Fruit fly (Drosophila melanogaster) whole organism, pupa: Measurements from ENCODE around the gene Pdp1.

ENCODE experiments used
- CG10348 ChIP-seq: fragments of 200-800 bp; sonication (Bioruptor generic); IDR thresholded peaks from 2 replicates; pipeline ENCODE4 v1.3.6; 2022; ENCODE audit warnings: missing biosample characterization, missing genetic modification characterization
- CG12605 ChIP-seq: fragments of 200-800 bp; sonication (Bioruptor generic); IDR thresholded peaks from 2 replicates; pipeline ENCODE4 v1.3.6; 2022; ENCODE audit warnings: missing biosample characterization, missing genetic modification characterization
- CG13204 ChIP-seq: fragments of 200-800 bp; sonication (Bioruptor generic); optimal IDR thresholded peaks from 2 replicates; lab custom pipeline; 2018; ENCODE audit warnings: missing biosample characterization, mild to moderate bottlenecking, missing genetic modification characterization, moderate library complexity
- CG14655 ChIP-seq: fragments of 200-800 bp; sonication (Bioruptor generic); optimal IDR thresholded peaks from 3 replicates; lab custom pipeline; 2017; ENCODE audit warnings: mild to moderate bottlenecking, missing biosample characterization, missing genetic modification reagents, missing genetic modification characterization
- CG15710 ChIP-seq: fragments of 200-800 bp; sonication (Bioruptor generic); optimal IDR thresholded peaks from 2 replicates; lab custom pipeline; 2018; ENCODE audit warnings: missing biosample characterization, mild to moderate bottlenecking, missing genetic modification characterization, moderate library complexity
- CG17806 ChIP-seq: fragments of 200-800 bp; sonication (Bioruptor generic); optimal IDR thresholded peaks from 2 replicates; lab custom pipeline; 2018; ENCODE audit warnings: missing biosample characterization, mild to moderate bottlenecking, missing genetic modification characterization, moderate library complexity
- CG32121 ChIP-seq: fragments of 200-800 bp; sonication (Bioruptor generic); IDR thresholded peaks from 2 replicates; pipeline ENCODE4 v1.3.6; 2022; ENCODE audit warnings: missing biosample characterization, missing genetic modification characterization
- CG34367 ChIP-seq: fragments of 200-800 bp; sonication (Bioruptor generic); optimal IDR thresholded peaks from 2 replicates; lab custom pipeline; 2018; ENCODE audit warnings: missing biosample characterization, mild to moderate bottlenecking, missing genetic modification characterization
- CG4496 ChIP-seq: fragments of 200-800 bp; sonication (Bioruptor generic); IDR thresholded peaks from 3 replicates; pipeline ENCODE4 v1.3.6; 2022; ENCODE audit warnings: missing biosample characterization, missing genetic modification characterization
- CG8159 ChIP-seq: fragments of 200-800 bp; sonication (Bioruptor generic); optimal IDR thresholded peaks from 3 replicates; lab custom pipeline; 2018; ENCODE audit warnings: missing biosample characterization, mild to moderate bottlenecking, missing genetic modification characterization, moderate library complexity
- CG8301 ChIP-seq: fragments of 200-800 bp; sonication (Bioruptor generic); optimal IDR thresholded peaks from 2 replicates; lab custom pipeline; 2018; ENCODE audit warnings: missing biosample characterization, mild to moderate bottlenecking, missing genetic modification characterization
- CG9948 ChIP-seq: fragments of 200-800 bp; sonication (Bioruptor generic); optimal IDR thresholded peaks from 2 replicates; lab custom pipeline; 2018; ENCODE audit warnings: missing biosample characterization, mild to moderate bottlenecking, missing genetic modification characterization, moderate library complexity
- D1 ChIP-seq: fragments of 200-800 bp; sonication (Bioruptor generic); optimal IDR thresholded peaks from 2 replicates; lab custom pipeline; 2018; ENCODE audit warnings: missing biosample characterization, mild to moderate bottlenecking, missing genetic modification characterization, moderate library complexity
- EcR ChIP-seq: fragments of 200-800 bp; sonication (Bioruptor generic); optimal IDR thresholded peaks from 3 replicates; lab custom pipeline; 2019; ENCODE audit warnings: missing biosample characterization, missing genetic modification characterization, mild to moderate bottlenecking, moderate library complexity, missing genetic modification reagents
- Ets98B ChIP-seq: fragments of 200-800 bp; sonication (Bioruptor generic); IDR thresholded peaks from 2 replicates; pipeline ENCODE4 v1.3.6; 2022; ENCODE audit warnings: missing biosample characterization, missing genetic modification characterization
- Pif1A ChIP-seq: fragments of 200-800 bp; sonication (Bioruptor generic); optimal IDR thresholded peaks from 3 replicates; lab custom pipeline; 2016; ENCODE audit warnings: missing biosample characterization, missing genetic modification characterization
- Pif1B ChIP-seq: fragments of 200-800 bp; sonication (Bioruptor generic); optimal IDR thresholded peaks from 3 replicates; lab custom pipeline; 2016; ENCODE audit warnings: missing biosample characterization, missing genetic modification characterization
- Snoo ChIP-seq: fragments of 200-800 bp; sonication (Bioruptor generic); optimal IDR thresholded peaks from 3 replicates; lab custom pipeline; 2017; ENCODE audit warnings: missing biosample characterization, mild to moderate bottlenecking, missing genetic modification characterization, inconsistent platforms
- fd96Ca ChIP-seq: fragments of 200-800 bp; sonication (Bioruptor generic); IDR thresholded peaks from 3 replicates; pipeline ENCODE4 v1.3.6; 2022; ENCODE audit warnings: missing biosample characterization, missing genetic modification characterization
- gl ChIP-seq: fragments of 200-800 bp; sonication (Bioruptor generic); optimal IDR thresholded peaks from 2 replicates; lab custom pipeline; 2018; ENCODE audit warnings: missing biosample characterization, mild to moderate bottlenecking, missing genetic modification characterization
- rn ChIP-seq: fragments of 200-800 bp; sonication (Bioruptor generic); IDR thresholded peaks from 2 replicates; pipeline ENCODE4 v1.3.6; 2022; ENCODE audit warnings: missing biosample characterization, missing genetic modification characterization

Pdp1 gene

DNA sequence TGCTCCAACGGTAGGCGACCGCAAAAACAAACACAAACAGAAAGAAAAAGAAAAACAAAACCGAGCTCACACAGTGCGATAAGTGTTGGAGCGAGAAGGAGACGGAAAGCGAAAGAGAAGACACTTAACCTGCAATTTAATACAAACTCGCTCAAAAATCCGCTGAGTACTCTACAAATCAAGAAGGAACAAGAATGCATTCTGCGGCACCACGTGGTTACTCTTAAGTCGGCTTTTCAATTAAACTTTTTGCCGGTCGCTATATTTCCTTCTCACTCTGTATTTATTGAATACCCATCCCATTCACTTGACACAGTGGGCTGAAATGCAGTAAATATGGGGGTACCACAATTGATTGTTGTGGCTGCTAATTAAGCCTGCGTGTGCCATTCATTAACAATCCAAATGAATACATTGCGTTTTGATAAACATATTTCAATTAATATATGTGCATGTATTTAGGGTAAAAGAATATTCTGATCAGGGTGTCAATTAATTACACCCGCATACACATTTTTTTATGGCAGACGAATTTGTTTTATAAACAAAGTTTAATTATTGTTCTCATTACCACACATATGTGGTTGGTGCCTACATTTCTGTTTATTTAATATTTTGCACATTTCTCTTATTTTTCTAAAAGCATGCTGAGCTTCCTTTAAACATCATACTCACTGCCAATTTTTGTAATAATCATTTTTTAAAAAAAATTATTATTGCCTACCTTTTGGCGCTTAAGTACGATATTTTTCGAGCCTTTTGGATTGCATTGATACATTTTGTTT, 4.7 kb downstream of the Pdp1 start:
- TF ChIP-seq Snoo = no peak
- no peak for TF ChIP-seq CG9948 (tag; lab: Kevin White, UChicago)
- TF ChIP-seq CG10348 = no peak
- peak; percentile 28; the same call in 1 of the 2 replicates for TF ChIP-seq Ets98B (GFP tag; lab: Robert Waterston, UW)
- no peak for TF ChIP-seq CG4496 (GFP tag; lab: Robert Waterston, UW)
- TF ChIP-seq CG32121 (GFP tag; lab: Robert Waterston, UW) = 0 out of 2 replicates have a peak, but pooled peaks have one; percentile 7
- TF ChIP-seq CG8301 (tag; lab: Kevin White, UChicago) = no peak
- TF ChIP-seq fd96Ca (GFP tag; lab: Robert Waterston, UW) = peak; percentile 49; the same call in 1 of the 3 replicates
- TF ChIP-seq rn (GFP tag; lab: Robert Waterston, UW) = no peak
- peak; percentile 59 for TF ChIP-seq EcR (GFP tag; lab: Kevin White, UChicago)
- no peak for TF ChIP-seq CG13204 (GFP tag; lab: Kevin White, UChicago)
- TF ChIP-seq CG8159 = peak; percentile 32
- TF ChIP-seq Pif1B = no peak
- TF ChIP-seq CG34367 (tag; lab: Kevin White, UChicago) = no peak
- peak; percentile 21 for TF ChIP-seq gl
- TF ChIP-seq CG14655 = peak; percentile 16
- TF ChIP-seq CG17806 = peak; percentile 13
- no peak for TF ChIP-seq CG12605 (GFP tag; lab: Robert Waterston, UW)
- peak; percentile 19 for TF ChIP-seq Pif1A (GFP tag; lab: Kevin White, UChicago)
- TF ChIP-seq CG15710 = no peak
- TF ChIP-seq D1 (tag; lab: Kevin White, UChicago) = no peak

DNA sequence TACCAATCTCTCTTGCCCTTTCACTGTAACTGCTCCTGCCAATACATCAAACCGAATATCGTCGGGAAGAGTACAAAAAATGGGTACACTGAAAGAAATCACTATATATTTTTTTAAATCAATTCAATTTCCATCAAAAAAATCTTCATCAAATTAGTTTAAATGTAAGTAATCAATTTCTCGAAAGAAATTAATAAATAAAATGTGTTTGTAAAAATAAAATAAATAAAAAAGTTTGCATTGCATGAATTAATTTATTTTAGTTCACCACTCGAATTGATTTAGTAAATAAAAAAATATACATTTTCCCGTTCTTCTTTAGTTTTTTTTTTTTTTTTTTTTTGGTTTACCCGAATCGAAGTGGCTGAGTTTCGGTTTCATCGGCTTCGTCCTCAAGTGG, 5.4 kb downstream of the Pdp1 start:
- TF ChIP-seq CG14655 (no peak), fd96Ca (GFP tag; lab: Robert Waterston, UW) (no peak), CG34367 (tag; lab: Kevin White, UChicago) (no peak), CG12605 (GFP tag; lab: Robert Waterston, UW) (no peak), EcR (GFP tag; lab: Kevin White, UChicago) (no peak), CG4496 (GFP tag; lab: Robert Waterston, UW) (no peak), CG32121 (GFP tag; lab: Robert Waterston, UW) (no peak), CG9948 (tag; lab: Kevin White, UChicago) (peak; percentile 53), CG17806 (no peak), D1 (tag; lab: Kevin White, UChicago) (peak; percentile 9), CG8159 (peak; percentile 64), gl (no peak), CG8301 (tag; lab: Kevin White, UChicago) (no peak), Ets98B (GFP tag; lab: Robert Waterston, UW) (no peak)

DNA sequence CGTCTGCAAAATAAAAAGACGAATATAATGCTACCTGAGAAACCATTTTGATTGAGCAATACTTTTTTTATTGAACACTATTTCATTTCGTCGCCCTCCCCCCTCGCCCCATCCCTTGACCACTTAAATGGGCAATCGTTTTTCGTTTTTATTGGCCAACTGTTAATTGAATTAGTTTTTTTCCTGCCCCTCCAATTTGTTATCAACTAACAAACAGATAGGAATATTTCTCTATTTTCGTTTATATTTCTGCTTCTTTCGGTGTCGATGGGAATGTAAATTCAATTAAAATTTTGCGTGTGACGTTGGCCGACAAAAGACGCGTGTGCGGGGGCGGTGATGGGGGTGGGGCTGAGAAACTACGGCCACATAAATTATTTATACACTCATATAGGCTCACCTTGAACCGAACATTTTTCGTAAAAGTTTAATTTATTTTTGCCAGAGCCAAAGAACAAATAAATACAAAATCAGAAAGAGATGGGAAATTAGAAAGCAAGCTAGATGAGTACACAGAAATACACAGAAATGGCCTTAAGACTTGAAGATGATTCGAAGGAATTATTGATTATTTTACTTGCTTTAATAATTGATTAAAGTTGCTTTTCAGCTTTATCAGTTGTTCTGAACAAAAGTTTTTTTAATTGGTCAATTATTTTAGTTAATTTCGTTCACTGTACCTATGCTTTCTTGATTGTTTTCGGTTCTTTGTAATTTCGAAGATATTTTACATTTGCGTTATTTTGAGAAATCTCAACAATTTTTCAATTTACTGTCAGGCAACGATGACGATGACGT, 6.3 kb downstream of the Pdp1 start:
- TF ChIP-seq CG32121 (GFP tag; lab: Robert Waterston, UW) = no peak
- no peak for TF ChIP-seq CG15710
- no peak for TF ChIP-seq CG14655
- no peak for TF ChIP-seq Pif1B
- no peak for TF ChIP-seq Snoo
- no peak for TF ChIP-seq CG8159
- no peak for TF ChIP-seq CG13204 (GFP tag; lab: Kevin White, UChicago)
- no peak for TF ChIP-seq CG4496 (GFP tag; lab: Robert Waterston, UW)
- TF ChIP-seq D1 (tag; lab: Kevin White, UChicago) = no peak
- no peak for TF ChIP-seq rn (GFP tag; lab: Robert Waterston, UW)
- TF ChIP-seq EcR (GFP tag; lab: Kevin White, UChicago) = no peak
- TF ChIP-seq Pif1A (GFP tag; lab: Kevin White, UChicago) = no peak
- no peak for TF ChIP-seq CG17806
- TF ChIP-seq gl = no peak
- no peak for TF ChIP-seq fd96Ca (GFP tag; lab: Robert Waterston, UW)
- TF ChIP-seq CG10348 = no peak
- no peak for TF ChIP-seq CG34367 (tag; lab: Kevin White, UChicago)
- no peak for TF ChIP-seq CG12605 (GFP tag; lab: Robert Waterston, UW)
- TF ChIP-seq CG8301 (tag; lab: Kevin White, UChicago) = no peak
- no peak for TF ChIP-seq Ets98B (GFP tag; lab: Robert Waterston, UW)

DNA sequence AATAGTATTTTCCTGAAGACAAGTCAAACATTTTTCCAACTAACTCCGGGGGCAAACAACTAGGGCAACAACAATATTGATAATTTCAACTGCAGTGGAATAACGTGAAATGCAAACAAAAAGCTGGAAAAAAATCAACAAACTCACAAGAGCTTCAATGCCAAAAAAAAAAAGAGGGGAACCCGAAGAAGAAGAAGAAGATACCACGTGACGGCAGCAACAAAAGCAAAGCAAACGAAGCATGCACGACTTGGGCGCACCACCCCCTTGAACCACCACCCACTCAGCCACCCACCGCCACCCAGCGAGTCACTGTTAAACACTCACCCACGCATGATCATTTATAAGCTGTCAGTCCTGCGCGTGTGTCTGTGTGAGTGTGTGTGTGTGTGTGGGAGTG, 7.4 kb downstream of the Pdp1 start:
- TF ChIP-seq gl (no peak), CG32121 (GFP tag; lab: Robert Waterston, UW) (peak; percentile 32; the same call in 1 of the 2 replicates)

DNA sequence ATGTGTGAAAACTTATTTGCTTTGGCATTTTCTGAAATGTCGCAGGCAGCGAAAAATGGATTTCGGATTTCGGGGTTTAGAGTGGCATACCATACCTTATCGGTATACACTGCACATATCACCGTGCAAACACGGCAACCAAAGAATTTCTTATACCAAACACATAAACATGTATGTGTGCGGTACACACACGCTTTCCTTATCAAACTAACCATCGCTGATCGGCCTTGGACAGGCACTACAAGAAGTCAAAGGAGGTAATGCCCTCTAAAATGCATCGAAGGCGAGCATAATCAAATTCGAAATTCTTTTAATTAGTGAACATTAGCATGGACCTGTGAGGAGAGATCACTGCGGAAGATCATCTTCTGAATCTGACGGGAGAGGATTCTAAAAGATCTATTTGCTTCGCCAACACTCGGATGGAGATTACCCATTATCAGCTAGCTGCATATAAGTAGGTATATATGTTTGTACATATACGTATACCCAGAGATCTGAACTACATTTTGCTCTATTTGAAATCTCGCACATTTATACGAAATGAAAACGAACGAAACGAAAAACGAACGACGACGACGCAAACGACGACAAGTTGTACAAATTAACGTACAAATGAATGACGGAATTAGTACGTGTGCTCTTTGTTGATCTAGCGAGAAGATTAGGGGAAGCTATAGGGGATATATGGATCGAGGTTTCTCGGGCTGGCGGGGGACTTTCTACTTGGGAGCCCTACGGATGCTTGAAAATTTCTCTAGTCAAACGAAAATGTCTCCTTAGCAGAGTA, 8.6 kb downstream of the Pdp1 start:
- no peak for TF ChIP-seq CG10348
- no peak for TF ChIP-seq CG9948 (tag; lab: Kevin White, UChicago)
- TF ChIP-seq Pif1A (GFP tag; lab: Kevin White, UChicago) = no peak
- TF ChIP-seq CG8159 = no peak
- no peak for TF ChIP-seq fd96Ca (GFP tag; lab: Robert Waterston, UW)
- no peak for TF ChIP-seq CG12605 (GFP tag; lab: Robert Waterston, UW)
- no peak for TF ChIP-seq gl
- TF ChIP-seq, all 21 proteins: peak for 0
